Worm (Caenorhabditis elegans): Measurements from ENCODE around the gene srz-29.

DNA sequence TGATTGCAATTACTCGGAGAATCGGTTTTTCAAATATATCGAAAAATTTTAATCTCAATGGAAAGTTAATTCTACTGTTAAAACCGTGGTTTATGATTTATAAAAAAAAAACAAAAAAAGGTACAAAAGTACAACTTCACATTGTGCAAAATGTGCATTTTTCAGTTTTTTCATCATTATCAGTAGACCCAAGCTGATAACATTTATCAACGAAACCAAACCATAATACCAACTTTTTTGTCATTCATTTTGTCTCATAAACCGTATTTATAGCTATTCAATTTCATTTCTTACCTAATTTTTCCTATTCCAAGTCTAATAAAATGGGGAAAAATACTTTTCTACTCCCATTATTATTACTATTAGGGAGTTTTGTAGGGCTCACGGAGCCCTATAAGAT lies 6.7 kb downstream of the srz-29 start, which contains the start of gene ugt-22:
- no peak for TF ChIP-seq ama-1 (optimal IDR thresholded peaks at IDR 0.05)
- TF ChIP-seq lin-39 (tag; optimal IDR thresholded peaks at IDR 0.05), result no peak
- no peak for TF ChIP-seq nhr-77 (tag; optimal IDR thresholded peaks at IDR 0.05)
- no peak for TF ChIP-seq nhr-25 (tag; optimal IDR thresholded peaks at IDR 0.05)
- TF ChIP-seq peb-1 (tag; optimal IDR thresholded peaks at IDR 0.05), result no peak
- no peak for TF ChIP-seq lin-13 (GFP tag; optimal IDR thresholded peaks at IDR 0.05)
- TF ChIP-seq egl-27 (tag; optimal IDR thresholded peaks at IDR 0.05), result no peak
- no peak for TF ChIP-seq nhr-21 (tag; optimal IDR thresholded peaks at IDR 0.05)

Data from whole organism, L2 larva.